Fruit fly (Drosophila melanogaster) whole organism, adult: ENCODE results near the gene CG34012.

ENCODE experiments used
- CG12768 ChIP-seq: fragments of 200-800 bp; sonication (Bioruptor generic); optimal IDR thresholded peaks from 2 replicates; lab custom pipeline; 2017; ENCODE audit warnings: missing biosample characterization, missing genetic modification characterization, mild to moderate bottlenecking, moderate library complexity, missing genetic modification reagents
- CG7045 ChIP-seq: fragments of 200-800 bp; sonication (Bioruptor generic); optimal IDR thresholded peaks from 2 replicates; lab custom pipeline; 2017; ENCODE audit warnings: missing biosample characterization, mild to moderate bottlenecking, missing genetic modification characterization
- bab1 ChIP-seq: fragments of 200-800 bp; sonication (Bioruptor generic); optimal IDR thresholded peaks from 3 replicates; lab custom pipeline; 2019; ENCODE audit warnings: missing biosample characterization, mild to moderate bottlenecking, missing genetic modification characterization, moderate library complexity
- cic ChIP-seq: fragments of 200-800 bp; sonication (Bioruptor generic); optimal IDR thresholded peaks from 2 replicates; lab custom pipeline; 2017; ENCODE audit warnings: missing biosample characterization, mild to moderate bottlenecking, missing genetic modification characterization, moderate library complexity
- cnc ChIP-seq, 2 experiments: fragments of >200 bp; optimal IDR thresholded peaks; 2 replicates each; lab custom pipeline; 2017
- kay ChIP-seq: fragments of 200-800 bp; sonication (Bioruptor generic); peaks from one replicate; lab custom pipeline; 2016; ENCODE audit warnings: missing biosample characterization, missing genetic modification characterization, borderline replicate concordance

- TF ChIP-seq cic (GFP tag; lab: Kevin White, UChicago) (no peak), CG7045 (GFP tag; lab: Kevin White, UChicago) (peak; percentile 55), cnc (optimal IDR thresholded peaks at IDR 0.05; lab: Kevin White, UChicago) (no peak), kay (GFP tag; lab: Kevin White, UChicago) (peak; percentile 90), bab1 (peak; percentile 80), CG12768 (GFP tag; lab: Kevin White, UChicago) (peak; percentile 76)
Observed at dm6 chr3L:11093046-11093520, 16.2 kb downstream of the CG34012 start, which contains the start of gene JIL-1.
